Fruit fly (Drosophila melanogaster) whole organism, embryonic: ENCODE data around the gene dlg1.

ENCODE experiments used
- Aef1 ChIP-seq: fragments of 200-800 bp; sonication (Bioruptor generic); IDR thresholded peaks from 3 replicates; pipeline ENCODE4 v1.3.6; 2022; ENCODE audit warnings: missing biosample characterization, missing genetic modification characterization
- B-H2 ChIP-seq: fragments of 200-800 bp; sonication (Bioruptor generic); optimal IDR thresholded peaks from 2 replicates; lab custom pipeline; 2018; ENCODE audit warnings: missing biosample characterization, mild to moderate bottlenecking, missing genetic modification characterization
- CG10267 ChIP-seq: fragments of 200-800 bp; sonication (Bioruptor generic); optimal IDR thresholded peaks from 2 replicates; lab custom pipeline; 2018; ENCODE audit warnings: missing biosample characterization, mild to moderate bottlenecking, missing genetic modification characterization, moderate library complexity
- CG10366 ChIP-seq: fragments of 200-800 bp; sonication (Bioruptor generic); IDR thresholded peaks from 2 replicates; pipeline ENCODE4 v1.3.6; 2022; ENCODE audit warnings: missing biosample characterization, missing genetic modification characterization
- CG10654 ChIP-seq: fragments of 200-800 bp; sonication (Bioruptor generic); optimal IDR thresholded peaks from 2 replicates; lab custom pipeline; 2016; ENCODE audit warnings: missing biosample characterization, missing genetic modification characterization
- CG12391 ChIP-seq: fragments of 200-800 bp; sonication (Bioruptor generic); optimal IDR thresholded peaks from 3 replicates; lab custom pipeline; 2018; ENCODE audit warnings: missing biosample characterization, mild to moderate bottlenecking, missing genetic modification characterization, moderate library complexity
- CG12744 ChIP-seq: fragments of 200-800 bp; sonication (Bioruptor generic); optimal IDR thresholded peaks from 2 replicates; lab custom pipeline; 2016; ENCODE audit warnings: missing biosample characterization, missing genetic modification characterization
- CG14014 ChIP-seq: fragments of 200-800 bp; sonication (Bioruptor generic); IDR thresholded peaks from 2 replicates; pipeline ENCODE4 v1.3.6; 2022; ENCODE audit warnings: missing biosample characterization, missing genetic modification characterization
- CG1603 ChIP-seq: fragments of 200-800 bp; sonication (Bioruptor generic); optimal IDR thresholded peaks from 2 replicates; lab custom pipeline; 2019; ENCODE audit warnings: missing biosample characterization, mild to moderate bottlenecking, missing genetic modification characterization, moderate library complexity
- CG16779 ChIP-seq: fragments of 200-800 bp; sonication (Bioruptor generic); IDR thresholded peaks from 2 replicates; pipeline ENCODE4 v1.3.6; 2022; ENCODE audit warnings: missing biosample characterization, missing genetic modification characterization
- CG17328 ChIP-seq: fragments of 200-800 bp; sonication (Bioruptor generic); IDR thresholded peaks from 2 replicates; pipeline ENCODE4 v1.3.6; 2022; ENCODE audit warnings: missing biosample characterization, missing genetic modification characterization
- CG1792 ChIP-seq: fragments of 200-800 bp; sonication (Bioruptor generic); optimal IDR thresholded peaks from 2 replicates; lab custom pipeline; 2016; ENCODE audit warnings: missing biosample characterization, missing genetic modification characterization
- CG2889 ChIP-seq: fragments of 200-800 bp; sonication (Bioruptor generic); IDR thresholded peaks from 3 replicates; pipeline ENCODE4 v1.3.6; 2022; ENCODE audit warnings: missing biosample characterization, missing genetic modification characterization
- CG34376 ChIP-seq: fragments of 200-800 bp; sonication (Bioruptor generic); optimal IDR thresholded peaks from 2 replicates; lab custom pipeline; 2018; ENCODE audit warnings: missing biosample characterization, mild to moderate bottlenecking, missing genetic modification characterization
- CG4424 ChIP-seq: fragments of 200-800 bp; sonication (Bioruptor generic); optimal IDR thresholded peaks from 3 replicates; lab custom pipeline; 2016; ENCODE audit warnings: missing biosample characterization, missing genetic modification characterization
- CG4730 ChIP-seq: fragments of 200-800 bp; sonication (Bioruptor generic); IDR thresholded peaks from 2 replicates; pipeline ENCODE4 v1.3.6; 2022; ENCODE audit warnings: missing biosample characterization, missing genetic modification characterization
- CG6813 ChIP-seq: fragments of 200-800 bp; sonication (Bioruptor generic); optimal IDR thresholded peaks from 2 replicates; lab custom pipeline; 2017; ENCODE audit warnings: missing biosample characterization, missing genetic modification characterization, mild to moderate bottlenecking, moderate library complexity, missing genetic modification reagents
- CG7786 ChIP-seq: fragments of 200-800 bp; sonication (Bioruptor generic); optimal IDR thresholded peaks from 2 replicates; lab custom pipeline; 2016; ENCODE audit warnings: missing biosample characterization, missing genetic modification characterization
- CG8924 ChIP-seq: fragments of 200-800 bp; optimal IDR thresholded peaks from 3 replicates; lab custom pipeline; 2019; ENCODE audit warnings: missing biosample characterization, mild to moderate bottlenecking, missing genetic modification characterization, moderate library complexity
- CG9797 ChIP-seq: fragments of 200-800 bp; sonication (Bioruptor generic); optimal IDR thresholded peaks from 3 replicates; lab custom pipeline; 2018; ENCODE audit warnings: missing biosample characterization, mild to moderate bottlenecking, missing genetic modification characterization
- Dbx ChIP-seq: fragments of 200-800 bp; sonication (Bioruptor generic); IDR thresholded peaks from 3 replicates; pipeline ENCODE4 v1.3.6; 2022; ENCODE audit warnings: missing biosample characterization, missing genetic modification characterization
- E2f1 ChIP-seq: fragments of 200-800 bp; sonication (Bioruptor generic); IDR thresholded peaks from 2 replicates; pipeline ENCODE4 v1.3.6; 2022; ENCODE audit warnings: missing biosample characterization, missing genetic modification characterization
- Fer2 ChIP-seq: fragments of 200-800 bp; sonication (Bioruptor generic); optimal IDR thresholded peaks from 2 replicates; lab custom pipeline; 2018; ENCODE audit warnings: missing biosample characterization, mild to moderate bottlenecking, missing genetic modification characterization, moderate library complexity
- GATAe ChIP-seq: fragments of 200-800 bp; sonication (Bioruptor generic); conservative IDR thresholded peaks from 2 replicates; pipeline ENCODE4 v1.3.6; 2022; ENCODE audit warnings: missing biosample characterization, missing genetic modification characterization
- Myb ChIP-seq: fragments of 200-800 bp; sonication (Bioruptor generic); optimal IDR thresholded peaks from 2 replicates; lab custom pipeline; 2016; ENCODE audit warnings: missing biosample characterization, missing genetic modification characterization
- NfI ChIP-seq: fragments of 200-800 bp; sonication (Bioruptor generic); optimal IDR thresholded peaks from 3 replicates; lab custom pipeline; 2018; ENCODE audit warnings: missing biosample characterization, mild to moderate bottlenecking, missing genetic modification characterization, moderate library complexity
- Opbp ChIP-seq: fragments of 200-800 bp; sonication (Bioruptor generic); IDR thresholded peaks from 3 replicates; pipeline ENCODE4 v1.3.6; 2022; ENCODE audit warnings: missing biosample characterization, missing genetic modification characterization; ENCODE audit not compliant: partially characterized antibody
- Rx ChIP-seq: fragments of 200-800 bp; sonication (Bioruptor generic); IDR thresholded peaks from 2 replicates; pipeline ENCODE4 v1.3.6; 2022; ENCODE audit warnings: missing biosample characterization, missing genetic modification characterization
- YL-1 ChIP-seq: fragments of 200-800 bp; sonication (Bioruptor generic); optimal IDR thresholded peaks from 3 replicates; lab custom pipeline; 2017; ENCODE audit warnings: missing biosample characterization, mild to moderate bottlenecking, missing genetic modification characterization
- ac ChIP-seq: fragments of 200-800 bp; sonication (Bioruptor generic); optimal IDR thresholded peaks from 3 replicates; lab custom pipeline; 2017; ENCODE audit warnings: missing biosample characterization, mild to moderate bottlenecking, missing genetic modification characterization
- bsh ChIP-seq, 2 experiments: fragments of 200-800 bp; sonication (Bioruptor generic); optimal IDR thresholded peaks; 2 replicates each; lab custom pipeline; 2017 to 2018; ENCODE audit warnings: mild to moderate bottlenecking in 2 of 2, missing biosample characterization in 2 of 2, missing genetic modification characterization in 2 of 2, moderate library complexity in 1 of 2
- cad ChIP-seq: fragments of >200 bp; optimal IDR thresholded peaks from 2 replicates; lab custom pipeline; 2017; ENCODE audit warnings: missing biosample characterization, missing genetic modification characterization
- caup ChIP-seq: fragments of 200-800 bp; sonication (Bioruptor generic); optimal IDR thresholded peaks from 3 replicates; lab custom pipeline; 2017; ENCODE audit warnings: missing biosample characterization, mild to moderate bottlenecking, missing genetic modification characterization, moderate library complexity; ENCODE audit not compliant: severe bottlenecking
- crol ChIP-seq: fragments of 200-800 bp; sonication (Bioruptor generic); IDR thresholded peaks from 2 replicates; pipeline ENCODE4 v1.3.6; 2022; ENCODE audit warnings: missing biosample characterization, missing genetic modification characterization
- danr ChIP-seq: fragments of 200-800 bp; sonication (Bioruptor generic); IDR thresholded peaks from 2 replicates; pipeline ENCODE4 v1.3.6; 2022; ENCODE audit warnings: missing biosample characterization, missing genetic modification characterization
- exex ChIP-seq: fragments of 200-800 bp; sonication (Bioruptor generic); optimal IDR thresholded peaks from 4 replicates; lab custom pipeline; 2018; ENCODE audit warnings: missing biosample characterization, mild to moderate bottlenecking, missing genetic modification characterization, moderate library complexity
- fu2 ChIP-seq: fragments of 200-800 bp; sonication (Bioruptor generic); optimal IDR thresholded peaks from 2 replicates; lab custom pipeline; 2016; ENCODE audit warnings: missing biosample characterization, missing genetic modification characterization
- gem ChIP-seq: fragments of 200-800 bp; sonication (Bioruptor generic); optimal IDR thresholded peaks from 2 replicates; lab custom pipeline; 2019; ENCODE audit warnings: missing biosample characterization, mild to moderate bottlenecking, missing genetic modification characterization, moderate library complexity
- lab ChIP-seq: fragments of 200-800 bp; sonication (Bioruptor generic); optimal IDR thresholded peaks from 3 replicates; lab custom pipeline; 2017; ENCODE audit warnings: missing biosample characterization, missing genetic modification characterization, mild to moderate bottlenecking, moderate library complexity, missing genetic modification reagents
- nau ChIP-seq: fragments of 200-800 bp; sonication (Bioruptor generic); optimal IDR thresholded peaks from 3 replicates; lab custom pipeline; 2017; ENCODE audit warnings: missing biosample characterization, mild to moderate bottlenecking, missing genetic modification characterization, missing genetic modification reagents
- pho ChIP-seq: fragments of 200-800 bp; sonication (Bioruptor generic); optimal IDR thresholded peaks from 2 replicates; lab custom pipeline; 2016; ENCODE audit warnings: missing biosample characterization, missing genetic modification characterization
- ranshi ChIP-seq: fragments of 200-800 bp; sonication (Bioruptor generic); IDR thresholded peaks from 2 replicates; pipeline ENCODE4 v1.3.6; 2022; ENCODE audit warnings: missing biosample characterization, missing genetic modification characterization
- scrt ChIP-seq: fragments of 200-800 bp; sonication (Bioruptor generic); optimal IDR thresholded peaks from 2 replicates; lab custom pipeline; 2018; ENCODE audit warnings: missing biosample characterization, mild to moderate bottlenecking, missing genetic modification characterization, moderate library complexity
- sob ChIP-seq: fragments of 200-800 bp; sonication (Bioruptor generic); IDR thresholded peaks from 2 replicates; pipeline ENCODE4 v1.3.6; 2022; ENCODE audit warnings: missing biosample characterization, missing genetic modification characterization
- stc ChIP-seq: fragments of 200-800 bp; sonication (Bioruptor generic); IDR thresholded peaks from 2 replicates; pipeline ENCODE4 v1.3.6; 2022; ENCODE audit warnings: missing biosample characterization, missing genetic modification characterization
- stwl ChIP-seq: fragments of 200-800 bp; sonication (Bioruptor generic); optimal IDR thresholded peaks from 3 replicates; lab custom pipeline; 2018; ENCODE audit warnings: missing biosample characterization, mild to moderate bottlenecking, missing genetic modification characterization, moderate library complexity
- tin ChIP-seq: fragments of 200-800 bp; sonication (Bioruptor generic); optimal IDR thresholded peaks from 3 replicates; lab custom pipeline; 2016; ENCODE audit warnings: missing biosample characterization, missing genetic modification characterization
- tio ChIP-seq: fragments of 200-800 bp; sonication (Bioruptor generic); optimal IDR thresholded peaks from 2 replicates; lab custom pipeline; 2017; ENCODE audit warnings: missing biosample characterization, missing genetic modification characterization, inconsistent platforms
- wor ChIP-seq: fragments of 200-800 bp; sonication (Bioruptor generic); IDR thresholded peaks from 2 replicates; pipeline ENCODE4 v1.3.6; 2022; ENCODE audit warnings: missing biosample characterization, missing genetic modification characterization

The dlg1 gene

DNA sequence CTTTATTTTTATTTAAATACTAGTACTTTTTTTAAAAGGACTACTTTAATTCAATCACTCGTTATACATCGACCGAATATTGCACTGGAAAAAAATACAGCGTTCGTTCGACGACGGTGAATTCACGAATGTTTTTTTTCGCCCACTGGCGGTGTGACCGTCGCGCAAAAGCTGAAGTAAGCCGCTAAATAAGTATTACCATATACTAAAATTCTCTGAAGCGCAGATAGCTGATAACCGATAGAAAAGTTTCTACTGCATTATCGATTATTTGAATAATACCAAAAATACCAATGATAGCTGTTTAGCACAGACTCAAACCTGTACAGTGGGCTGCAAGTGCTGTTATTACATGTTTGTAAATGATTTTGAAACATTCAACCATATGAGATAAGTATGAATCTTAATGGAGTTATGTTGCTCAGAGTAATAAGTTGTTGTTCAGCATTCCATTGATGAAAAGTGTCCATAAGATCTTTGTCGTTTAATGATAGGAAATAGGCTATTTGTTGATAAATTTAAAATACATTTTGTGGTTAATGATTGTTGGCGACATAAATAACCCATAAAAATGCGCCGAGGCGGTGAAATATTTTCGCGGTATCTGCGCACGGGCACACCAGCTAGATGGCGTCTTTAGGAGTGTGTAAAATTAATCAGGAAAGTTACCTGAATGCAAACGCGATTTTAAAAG, 84.9 kb downstream of the dlg1 start, which contains the start of the genes Evi5 and HP5 (continued):
- TF ChIP-seq Aef1 (peak; percentile 66), Fer2 (tag; lab: Kevin White, UChicago) (no peak), CG8924 (tag; lab: Kevin White, UChicago) (peak; percentile 14), CG9797 (GFP tag; lab: Kevin White, UChicago) (peak; percentile 87), scrt (GFP tag; lab: Kevin White, UChicago) (no peak), fu2 (GFP tag; lab: Kevin White, UChicago) (peak; percentile 41), CG10267 (tag; lab: Kevin White, UChicago) (peak; percentile 33), CG1792 (peak; percentile 48), stwl (peak; percentile 37), pho (peak; percentile 45), CG6813 (GFP tag; lab: Kevin White, UChicago) (no peak), B-H2 (GFP tag; lab: Kevin White, UChicago) (no peak), tio (peak; percentile 33), YL-1 (GFP tag; lab: Kevin White, UChicago) (no peak), tin (GFP tag; lab: Kevin White, UChicago) (peak; percentile 32), crol (GFP tag; lab: Robert Waterston, UW) (no peak), gem (tag; lab: Kevin White, UChicago) (peak; percentile 60), CG4424 (GFP tag; lab: Kevin White, UChicago) (peak; percentile 38), danr (GFP tag; lab: Robert Waterston, UW) (peak; percentile 9; the same call in 1 of the 2 replicates), Dbx (GFP tag; lab: Robert Waterston, UW) (no peak; the same call in 2 of the 3 replicates), Rx (peak; percentile 41), sob (GFP tag; lab: Robert Waterston, UW) (peak; percentile 71; the same call in 1 of the 2 replicates), Opbp (GFP tag; lab: Robert Waterston, UW) (peak; percentile 17; the same call in 1 of the 3 replicates), CG10654 (GFP tag; lab: Kevin White, UChicago) (peak; percentile 7), lab (GFP tag; lab: Kevin White, UChicago) (peak; percentile 36), stc (no peak), caup (no peak), CG10366 (GFP tag; lab: Robert Waterston, UW) (peak; percentile 62), GATAe (GFP tag; lab: Robert Waterston, UW) (peak; percentile 24; the same call in 1 of the 2 replicates), CG4730 (GFP tag; lab: Robert Waterston, UW) (peak; percentile 61; the same call in 1 of the 2 replicates), CG12744 (GFP tag; lab: Kevin White, UChicago) (no peak), CG34376 (GFP tag; lab: Kevin White, UChicago) (no peak), CG14014 (GFP tag; lab: Robert Waterston, UW) (peak; percentile 63; the same call in 1 of the 2 replicates), CG2889 (no peak), CG12391 (tag; lab: Kevin White, UChicago) (peak; percentile 49), exex (tag; lab: Kevin White, UChicago) (no peak), Myb (GFP tag; lab: Kevin White, UChicago) (peak; percentile 55), NfI (GFP tag; lab: Kevin White, UChicago) (peak; percentile 12), CG7786 (GFP tag; lab: Kevin White, UChicago) (peak; percentile 27), ac (GFP tag; lab: Kevin White, UChicago) (no peak), CG16779 (GFP tag; lab: Robert Waterston, UW) (no peak), cad (GFP tag; lab: Kevin White, UChicago) (no peak), E2f1 (peak; percentile 40; the same call in 1 of the 2 replicates), wor (GFP tag; lab: Robert Waterston, UW) (no peak; the same call in 1 of the 2 replicates), bsh (GFP tag; optimal IDR thresholded peaks at IDR 0.05; lab: Kevin White, UChicago) (peak in 1 of 2 experiments; percentile 7), ranshi (GFP tag; lab: Robert Waterston, UW) (peak; percentile 73; the same call in 1 of the 2 replicates), CG17328 (GFP tag; lab: Robert Waterston, UW) (peak; percentile 41; the same call in 1 of the 2 replicates), nau (GFP tag; lab: Kevin White, UChicago) (no peak), CG1603 (tag; lab: Kevin White, UChicago) (peak; percentile 60)
